Worm (Caenorhabditis elegans) whole organism, mixed stage, embryonic: ENCODE results near the gene clec-85.
"Not testable (repeated sequence)": the region's sequence is repeated elsewhere in the genome, so short reads cannot be mapped to it uniquely, and the experiment has no call there.

ENCODE experiments used
- M03D4.4 ChIP-seq: sonication (generic microtip); optimal IDR thresholded peaks from 2 replicates; lab custom pipeline; 2017; ENCODE audit warnings: mild to moderate bottlenecking, missing genetic modification characterization, missing compliant biosample characterization
- bed-3 ChIP-seq: fragments of 200-800 bp; sonication (Bioruptor generic); optimal IDR thresholded peaks from 3 replicates; lab custom pipeline; 2018; ENCODE audit warnings: mild to moderate bottlenecking, missing genetic modification characterization, moderate library complexity, missing compliant biosample characterization
- blmp-1 ChIP-seq: fragments of 150-350 bp; optimal IDR thresholded peaks from 2 replicates; lab custom pipeline; 2014; ENCODE audit warnings: missing biosample characterization, missing genetic modification characterization
- ceh-39 ChIP-seq: fragments of 150-350 bp; optimal IDR thresholded peaks from 2 replicates; lab custom pipeline; 2014; ENCODE audit warnings: missing biosample characterization, missing genetic modification characterization
- ceh-43 ChIP-seq: fragments of 200-800 bp; sonication (Bioruptor generic); optimal IDR thresholded peaks from 2 replicates; lab custom pipeline; 2018; ENCODE audit warnings: mild to moderate bottlenecking, missing genetic modification characterization, moderate library complexity, missing compliant biosample characterization
- ceh-83 ChIP-seq: fragments of 200-800 bp; sonication (Bioruptor generic); optimal IDR thresholded peaks from 2 replicates; lab custom pipeline; 2018; ENCODE audit warnings: mild to moderate bottlenecking, missing genetic modification characterization, missing compliant biosample characterization
- ces-1 ChIP-seq: fragments of 150-350 bp; optimal IDR thresholded peaks from 2 replicates; lab custom pipeline; 2014; ENCODE audit warnings: missing biosample characterization, missing genetic modification reagents, missing genetic modification characterization
- cnd-1 ChIP-seq: fragments of 200-800 bp; sonication (Bioruptor generic); optimal IDR thresholded peaks from 2 replicates; lab custom pipeline; 2018; ENCODE audit warnings: mild to moderate bottlenecking, missing genetic modification characterization, missing compliant biosample characterization
- drap-1 ChIP-seq: fragments of 200-800 bp; sonication (Bioruptor generic); optimal IDR thresholded peaks from 3 replicates; lab custom pipeline; 2018; ENCODE audit warnings: mild to moderate bottlenecking, missing genetic modification characterization, missing compliant biosample characterization
- elt-1 ChIP-seq: sonication (generic microtip); optimal IDR thresholded peaks from 2 replicates; lab custom pipeline; 2017; ENCODE audit warnings: missing genetic modification characterization, mild to moderate bottlenecking, missing compliant biosample characterization, antibody characterized with exemption, moderate library complexity, borderline replicate concordance; ENCODE audit not compliant: insufficient read depth
- elt-3 ChIP-seq: fragments of 150-350 bp; optimal IDR thresholded peaks from 2 replicates; lab custom pipeline; 2014; ENCODE audit warnings: missing biosample characterization, missing genetic modification characterization
- flh-1 ChIP-seq: fragments of 200-800 bp; sonication (Bioruptor generic); optimal IDR thresholded peaks from 2 replicates; lab custom pipeline; 2018; ENCODE audit warnings: mild to moderate bottlenecking, missing genetic modification characterization, moderate library complexity, missing compliant biosample characterization
- ham-2 ChIP-seq: fragments of 200-800 bp; sonication (Bioruptor generic); optimal IDR thresholded peaks from 2 replicates; lab custom pipeline; 2018; ENCODE audit warnings: mild to moderate bottlenecking, missing genetic modification characterization, missing compliant biosample characterization
- hlh-1 ChIP-seq: fragments of 150-350 bp; optimal IDR thresholded peaks from 2 replicates; lab custom pipeline; 2014; ENCODE audit warnings: missing biosample characterization, missing genetic modification reagents, missing genetic modification characterization
- lin-13 ChIP-seq: fragments of 150-350 bp; optimal IDR thresholded peaks from 2 replicates; lab custom pipeline; 2014; ENCODE audit warnings: missing biosample characterization, missing genetic modification characterization
- lin-32 ChIP-seq: fragments of 200-800 bp; sonication (Bioruptor generic); optimal IDR thresholded peaks from 2 replicates; lab custom pipeline; 2018; ENCODE audit warnings: mild to moderate bottlenecking, missing genetic modification characterization, missing compliant biosample characterization
- lsy-2 ChIP-seq: fragments of 150-350 bp; optimal IDR thresholded peaks from 2 replicates; lab custom pipeline; 2014; ENCODE audit warnings: missing biosample characterization, missing genetic modification characterization
- mab-5 ChIP-seq: fragments of 150-350 bp; optimal IDR thresholded peaks from 2 replicates; lab custom pipeline; 2014; ENCODE audit warnings: missing biosample characterization, missing genetic modification characterization
- mep-1 ChIP-seq: fragments of 150-350 bp; optimal IDR thresholded peaks from 2 replicates; lab custom pipeline; 2017; ENCODE audit warnings: missing biosample characterization, missing genetic modification reagents, missing genetic modification characterization, inconsistent platforms
- mls-2 ChIP-seq: sonication (generic microtip); optimal IDR thresholded peaks from 2 replicates; lab custom pipeline; 2016; ENCODE audit warnings: mild to moderate bottlenecking, missing genetic modification characterization, moderate library complexity, missing compliant biosample characterization
- nhr-12 ChIP-seq: fragments of 150-350 bp; optimal IDR thresholded peaks from 2 replicates; lab custom pipeline; 2014; ENCODE audit warnings: missing biosample characterization, missing genetic modification characterization
- nhr-2 ChIP-seq: fragments of 150-350 bp; optimal IDR thresholded peaks from 2 replicates; lab custom pipeline; 2014; ENCODE audit warnings: missing biosample characterization, missing genetic modification characterization
- nhr-237 ChIP-seq: fragments of 150-350 bp; optimal IDR thresholded peaks from 2 replicates; lab custom pipeline; 2014; ENCODE audit warnings: missing biosample characterization, missing genetic modification characterization
- nhr-28 ChIP-seq: fragments of 150-350 bp; optimal IDR thresholded peaks from 2 replicates; lab custom pipeline; 2014; ENCODE audit warnings: missing biosample characterization, missing genetic modification characterization
- nhr-76 ChIP-seq: sonication (generic microtip); optimal IDR thresholded peaks from 2 replicates; lab custom pipeline; 2017; ENCODE audit warnings: missing biosample characterization, missing genetic modification characterization
- pha-4 ChIP-seq: fragments of 150-350 bp; optimal IDR thresholded peaks from 2 replicates; lab custom pipeline; 2018; ENCODE audit warnings: missing biosample characterization, missing genetic modification reagents, missing genetic modification characterization
- sem-2 ChIP-seq: fragments of 200-800 bp; sonication (Bioruptor generic); optimal IDR thresholded peaks from 2 replicates; lab custom pipeline; 2018; ENCODE audit warnings: mild to moderate bottlenecking, missing genetic modification characterization, missing compliant biosample characterization
- snpc-4 ChIP-seq: fragments of 150-350 bp; optimal IDR thresholded peaks from 2 replicates; lab custom pipeline; 2014; ENCODE audit warnings: missing biosample characterization, missing genetic modification characterization
- sptf-1 ChIP-seq: sonication (generic microtip); optimal IDR thresholded peaks from 2 replicates; lab custom pipeline; 2017; ENCODE audit warnings: mild to moderate bottlenecking, missing genetic modification characterization, moderate library complexity, missing compliant biosample characterization
- tbx-8 ChIP-seq: fragments of 200-800 bp; sonication (Bioruptor generic); optimal IDR thresholded peaks from 2 replicates; lab custom pipeline; 2018; ENCODE audit warnings: mild to moderate bottlenecking, missing genetic modification characterization, moderate library complexity, missing compliant biosample characterization
- unc-120 ChIP-seq: sonication (generic microtip); optimal IDR thresholded peaks from 2 replicates; lab custom pipeline; 2017; ENCODE audit warnings: missing genetic modification characterization, missing compliant biosample characterization; ENCODE audit not compliant: poor library complexity, severe bottlenecking
- unc-39 ChIP-seq: fragments of 150-350 bp; optimal IDR thresholded peaks from 2 replicates; lab custom pipeline; 2014; ENCODE audit warnings: missing biosample characterization, missing genetic modification characterization
- unc-62 ChIP-seq: fragments of 150-350 bp; optimal IDR thresholded peaks from 2 replicates; lab custom pipeline; 2014; ENCODE audit warnings: missing biosample characterization, missing genetic modification reagents, missing genetic modification characterization
- zip-8 ChIP-seq: fragments of 150-350 bp; optimal IDR thresholded peaks from 2 replicates; lab custom pipeline; 2014; ENCODE audit warnings: missing biosample characterization, missing genetic modification characterization
- ztf-11 ChIP-seq: fragments of 150-350 bp; optimal IDR thresholded peaks from 2 replicates; lab custom pipeline; 2014; ENCODE audit warnings: missing biosample characterization, missing genetic modification characterization

clec-85 gene

DNA sequence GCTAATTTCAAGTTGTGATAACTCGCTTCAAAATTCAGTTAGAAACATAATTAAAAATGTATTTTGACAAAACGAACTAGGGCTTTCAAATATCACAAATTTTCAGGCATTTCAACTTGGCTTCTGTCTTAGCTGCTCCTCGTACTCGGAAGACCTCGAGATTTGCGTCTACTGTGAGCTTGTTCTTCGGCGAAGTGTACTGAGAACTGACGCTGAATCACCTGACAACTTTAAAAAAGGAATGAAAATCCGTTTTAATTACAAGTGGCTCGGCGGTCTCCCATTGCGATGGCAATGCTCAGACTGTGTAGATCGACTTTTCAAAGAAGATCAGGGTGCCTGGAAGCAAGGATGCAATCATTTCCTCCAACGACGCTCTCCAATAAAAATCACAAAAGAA, at the start of gene clec-85:
Gene clec-85 (plus strand): TSS at position 301 of the 400 bp plus-strand sequence.
- no peak for TF ChIP-seq lin-13 (tag; lab: Kevin White, UChicago)
- no peak for TF ChIP-seq nhr-28 (tag; lab: Kevin White, UChicago)
- TF ChIP-seq bed-3 (GFP tag; lab: Kevin White, UChicago), result no peak
- no peak for TF ChIP-seq mab-5 (tag; lab: Kevin White, UChicago)
- no peak for TF ChIP-seq sptf-1 (tag; lab: Kevin White, UChicago)

DNA sequence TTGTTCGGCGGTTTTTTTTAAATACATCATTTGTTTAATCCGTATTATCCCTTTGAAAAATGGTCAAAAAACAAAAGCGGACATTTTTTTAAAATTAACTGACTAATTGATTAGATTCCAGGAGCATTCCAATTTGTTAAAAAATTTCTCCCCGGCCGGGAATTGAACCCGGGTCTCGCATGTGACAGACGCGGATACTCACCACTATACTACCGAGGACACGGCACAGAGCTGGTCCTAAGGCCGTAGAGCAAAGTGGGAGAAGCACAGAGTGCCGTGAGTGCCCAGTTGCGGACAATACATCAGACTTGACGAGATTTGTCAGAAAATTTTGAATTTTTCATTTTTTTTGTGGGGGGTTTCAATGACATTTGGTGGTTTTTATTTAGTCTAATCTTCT, 49.7 kb upstream of the clec-85 start:
- no peak for TF ChIP-seq elt-3
- TF ChIP-seq ceh-43, result no peak
- TF ChIP-seq elt-1 (tag; lab: Kevin White, UChicago), result no peak
- no peak for TF ChIP-seq zip-8 (tag; lab: Kevin White, UChicago)
- TF ChIP-seq mep-1 (tag; lab: Kevin White, UChicago), result no peak
- no peak for TF ChIP-seq M03D4.4
- no peak for TF ChIP-seq mab-5 (tag; lab: Kevin White, UChicago)
- TF ChIP-seq lin-32 (GFP tag; lab: Kevin White, UChicago), result no peak
- no peak for TF ChIP-seq sem-2 (GFP tag; lab: Kevin White, UChicago)
- peak; percentile 24 for TF ChIP-seq unc-120 (tag; lab: Kevin White, UChicago)
- TF ChIP-seq nhr-76 (tag; lab: Kevin White, UChicago), result no peak
- no peak for TF ChIP-seq ztf-11 (tag; lab: Kevin White, UChicago)
- TF ChIP-seq nhr-2 (tag; lab: Kevin White, UChicago), result no peak
- TF ChIP-seq nhr-12 (tag; lab: Kevin White, UChicago), result no peak
- TF ChIP-seq cnd-1 (tag; lab: Kevin White, UChicago), result peak; percentile 33
- TF ChIP-seq nhr-28 (tag; lab: Kevin White, UChicago), result no peak
- TF ChIP-seq ceh-83 (GFP tag; lab: Kevin White, UChicago), result peak; percentile 38
- TF ChIP-seq snpc-4 (tag; lab: Kevin White, UChicago), result no peak
- no peak for TF ChIP-seq flh-1 (GFP tag; lab: Kevin White, UChicago)
- no peak for TF ChIP-seq nhr-237 (tag; lab: Kevin White, UChicago)
- no peak for TF ChIP-seq hlh-1 (tag; lab: Kevin White, UChicago)
- no peak for TF ChIP-seq ham-2 (GFP tag; lab: Kevin White, UChicago)
- TF ChIP-seq drap-1 (GFP tag; lab: Kevin White, UChicago), result peak; percentile 18
- no peak for TF ChIP-seq ces-1 (GFP tag; lab: Kevin White, UChicago)
- TF ChIP-seq lin-13 (tag; lab: Kevin White, UChicago), result no peak
- TF ChIP-seq unc-62 (GFP tag; lab: Kevin White, UChicago), result no peak
- no peak for TF ChIP-seq pha-4 (tag; lab: Kevin White, UChicago)
- TF ChIP-seq lsy-2, result no peak
- peak; percentile 13 for TF ChIP-seq bed-3 (GFP tag; lab: Kevin White, UChicago)
- TF ChIP-seq mls-2 (tag; lab: Kevin White, UChicago), result no peak
- TF ChIP-seq ceh-39 (tag; lab: Kevin White, UChicago), result no peak
- TF ChIP-seq sptf-1 (tag; lab: Kevin White, UChicago), result peak; percentile 29
- no peak for TF ChIP-seq unc-39 (tag; lab: Kevin White, UChicago)
- TF ChIP-seq blmp-1 (tag; lab: Kevin White, UChicago), result no peak
- TF ChIP-seq tbx-8, result no peak

DNA sequence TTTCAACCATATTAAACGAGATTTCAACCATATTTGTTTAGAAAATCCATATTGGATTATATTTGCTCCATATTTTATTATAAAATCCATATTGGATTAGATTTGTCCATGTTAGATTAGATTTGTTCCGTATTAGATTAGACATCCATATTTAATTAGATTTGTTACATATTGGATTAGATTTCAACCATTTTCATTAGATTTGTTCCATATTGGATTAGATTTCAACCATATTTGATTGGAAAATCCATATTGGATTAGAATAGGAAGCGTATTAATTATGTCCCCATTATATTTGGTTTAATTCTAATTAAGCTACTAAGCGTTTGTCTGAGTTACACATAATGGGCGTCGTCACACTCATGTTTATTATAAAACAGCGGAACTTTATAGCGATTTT, 49.1 kb upstream of the clec-85 start, which contains the start of gene Y54G2A.44:
Gene Y54G2A.44 (plus strand): TSS at position 301 of the 400 bp plus-strand sequence.
- not testable (repeated sequence) for TF ChIP-seq cnd-1 (tag; lab: Kevin White, UChicago); sptf-1 (tag; lab: Kevin White, UChicago); lin-32 (GFP tag; lab: Kevin White, UChicago)

DNA sequence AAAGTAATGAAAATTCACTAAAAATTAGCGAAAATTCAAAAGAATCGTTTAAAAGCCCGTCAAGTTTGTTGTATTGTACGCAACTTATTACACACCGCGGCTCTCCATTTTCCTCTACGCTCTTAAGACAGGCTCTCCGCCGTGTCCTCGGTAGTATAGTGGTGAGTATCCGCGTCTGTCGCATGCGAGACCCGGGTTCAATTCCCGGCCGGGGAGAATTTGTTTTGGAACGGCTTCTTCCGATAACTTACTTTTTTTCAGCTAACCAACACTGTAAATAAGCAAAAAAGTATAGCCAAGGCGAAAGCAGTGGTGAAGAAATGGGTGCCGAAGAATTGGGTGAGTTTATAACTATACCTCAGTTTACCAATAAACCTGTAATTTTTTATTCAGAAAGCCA, 48.5 kb upstream of the clec-85 start:
- TF ChIP-seq lin-13 (tag; lab: Kevin White, UChicago), result no peak
- TF ChIP-seq tbx-8, result peak; percentile 5
- peak; percentile 23 for TF ChIP-seq ceh-43
- peak; percentile 39 for TF ChIP-seq sem-2 (GFP tag; lab: Kevin White, UChicago)
- peak; percentile 56 for TF ChIP-seq M03D4.4
- peak; percentile 14 for TF ChIP-seq lin-32 (GFP tag; lab: Kevin White, UChicago)
- TF ChIP-seq nhr-28 (tag; lab: Kevin White, UChicago), result no peak
- TF ChIP-seq unc-120 (tag; lab: Kevin White, UChicago), result peak; percentile 25
- peak; percentile 63 for TF ChIP-seq ceh-83 (GFP tag; lab: Kevin White, UChicago)
- no peak for TF ChIP-seq ces-1 (GFP tag; lab: Kevin White, UChicago)
- peak; percentile 42 for TF ChIP-seq cnd-1 (tag; lab: Kevin White, UChicago)
- peak; percentile 28 for TF ChIP-seq mls-2 (tag; lab: Kevin White, UChicago)
- TF ChIP-seq sptf-1 (tag; lab: Kevin White, UChicago), result peak; percentile 51
